Worm (Caenorhabditis elegans): ENCODE data around the gene ZK686.5.

ce11 chrIII:7723412-7724068 is 43.8 kb downstream of the ZK686.5 start:
- TF ChIP-seq C34B4.2 (tag; optimal IDR thresholded peaks at IDR 0.05) (no peak), nhr-11 (tag; optimal IDR thresholded peaks at IDR 0.05) (no peak), nhr-90 (tag; optimal IDR thresholded peaks at IDR 0.05; ENCODE audit: poor library complexity) (no peak), egl-27 (tag; optimal IDR thresholded peaks at IDR 0.05) (no peak), dpl-1 (GFP tag; optimal IDR thresholded peaks at IDR 0.05) (no peak), ces-1 (GFP tag; optimal IDR thresholded peaks at IDR 0.05) (no peak), unc-86 (tag; optimal IDR thresholded peaks at IDR 0.05) (peak; percentile 3), fos-1 (tag; optimal IDR thresholded peaks at IDR 0.05) (no peak), efl-3 (GFP tag; optimal IDR thresholded peaks at IDR 0.05) (no peak), elt-2 (tag; optimal IDR thresholded peaks at IDR 0.05) (no peak), pqm-1 (tag; optimal IDR thresholded peaks at IDR 0.05) (no peak), sox-4 (tag; optimal IDR thresholded peaks at IDR 0.05) (no peak), sptf-1 (tag; optimal IDR thresholded peaks at IDR 0.05) (no peak), alr-1 (tag; optimal IDR thresholded peaks at IDR 0.05; ENCODE audit: borderline replicate concordance) (no peak)
